Worm (Caenorhabditis elegans) whole organism, L4 larva: ENCODE measurements around the gene unc-105.

Experiments used
- D1046.2 ChIP-seq: fragments of 200-800 bp; sonication (Bioruptor generic); IDR thresholded peaks from 2 replicates; pipeline ENCODE4 v1.3.6; 2022; ENCODE audit warnings: missing genetic modification characterization, missing compliant biosample characterization
- F37D6.2 ChIP-seq: sonication (generic microtip); optimal IDR thresholded peaks from 2 replicates; lab custom pipeline; 2016; ENCODE audit warnings: mild to moderate bottlenecking, missing genetic modification characterization, missing compliant biosample characterization
- F44E2.7 ChIP-seq: fragments of 200-800 bp; sonication (Bioruptor generic); IDR thresholded peaks from 2 replicates; pipeline ENCODE4 v2.1.2; 2022; ENCODE audit warnings: missing genetic modification characterization, missing compliant biosample characterization
- F49E8.2 ChIP-seq: sonication (generic microtip); optimal IDR thresholded peaks from 2 replicates; lab custom pipeline; 2016; ENCODE audit warnings: missing compliant biosample characterization, mild to moderate bottlenecking, missing genetic modification characterization, borderline replicate concordance
- R02D3.7 ChIP-seq: fragments of 150-350 bp; sonication (generic microtip); optimal IDR thresholded peaks from 3 replicates; lab custom pipeline; 2014; ENCODE audit warnings: missing biosample characterization, missing genetic modification characterization
- T20F7.1 ChIP-seq: fragments of 200-800 bp; sonication (Bioruptor generic); optimal IDR thresholded peaks from 2 replicates; lab custom pipeline; 2018; ENCODE audit warnings: mild to moderate bottlenecking, missing genetic modification characterization, missing compliant biosample characterization
- aha-1 ChIP-seq: fragments of 150-350 bp; peaks from one replicate; lab custom pipeline; 2014; ENCODE audit warnings: missing biosample characterization, missing genetic modification characterization
- ama-1 ChIP-seq: fragments of 150-350 bp; optimal IDR thresholded peaks from 2 replicates; lab custom pipeline; 2014; ENCODE audit warnings: inconsistent platforms, mixed read lengths
- ceh-20 ChIP-seq: fragments of 200-800 bp; sonication (Bioruptor generic); IDR thresholded peaks from 2 replicates; pipeline ENCODE4 v1.3.6; 2022; ENCODE audit warnings: missing genetic modification reagents, missing genetic modification characterization, missing compliant biosample characterization
- ceh-28 ChIP-seq: fragments of 150-350 bp; optimal IDR thresholded peaks from 2 replicates; lab custom pipeline; 2014; ENCODE audit warnings: missing biosample characterization, missing genetic modification reagents, missing genetic modification characterization
- ceh-82 ChIP-seq: sonication (generic microtip); optimal IDR thresholded peaks from 2 replicates; lab custom pipeline; 2017; ENCODE audit warnings: missing biosample characterization, missing genetic modification characterization
- ctbp-1 ChIP-seq: fragments of 200-800 bp; sonication (Bioruptor generic); IDR thresholded peaks from 2 replicates; pipeline ENCODE4 v1.3.6; 2022; ENCODE audit warnings: missing genetic modification reagents, missing genetic modification characterization, missing compliant biosample characterization
- daf-16 ChIP-seq, 3 experiments: sonication (generic microtip); optimal IDR thresholded peaks; 2 replicates each; lab custom pipeline; 2016 to 2017; ENCODE audit warnings: missing genetic modification characterization in 3 of 3, missing genetic modification reagents in 3 of 3, mild to moderate bottlenecking in 2 of 3, missing compliant biosample characterization in 2 of 3, missing biosample characterization in 1 of 3, moderate library complexity in 1 of 3
- daf-19 ChIP-seq: fragments of 200-800 bp; sonication (Bioruptor generic); conservative IDR thresholded peaks from 2 replicates; pipeline ENCODE4 v1.3.6; 2022; ENCODE audit warnings: missing genetic modification characterization, missing compliant biosample characterization
- dmd-6 ChIP-seq: fragments of 200-800 bp; sonication (Bioruptor generic); IDR thresholded peaks from 2 replicates; pipeline ENCODE4 v1.3.6; 2022; ENCODE audit warnings: missing genetic modification reagents, missing genetic modification characterization, missing compliant biosample characterization
- dmd-8 ChIP-seq: fragments of 200-800 bp; sonication (Bioruptor generic); IDR thresholded peaks from 2 replicates; pipeline ENCODE4 v1.3.6; 2022; ENCODE audit warnings: missing genetic modification characterization, missing compliant biosample characterization
- dpl-1 ChIP-seq: fragments of 150-350 bp; optimal IDR thresholded peaks from 2 replicates; lab custom pipeline; 2014; ENCODE audit warnings: missing biosample characterization, missing genetic modification reagents, missing genetic modification characterization
- dve-1 ChIP-seq: sonication (generic microtip); optimal IDR thresholded peaks from 2 replicates; lab custom pipeline; 2017; ENCODE audit warnings: antibody characterized with exemption, mild to moderate bottlenecking, missing genetic modification characterization, missing compliant biosample characterization; ENCODE audit not compliant: insufficient read depth
- egl-43 ChIP-seq: fragments of 200-800 bp; sonication (Bioruptor generic); IDR thresholded peaks from 2 replicates; pipeline ENCODE4 v1.3.6; 2022; ENCODE audit warnings: missing genetic modification reagents, missing genetic modification characterization, missing compliant biosample characterization
- hif-1 ChIP-seq, 2 experiments: sonication (generic microtip); optimal IDR thresholded peaks; 2 replicates each; lab custom pipeline; 2016 to 2017; ENCODE audit warnings: missing compliant biosample characterization in 2 of 2, missing genetic modification characterization in 2 of 2, missing genetic modification reagents in 2 of 2, missing genotype in 2 of 2, mild to moderate bottlenecking in 1 of 2
- hlh-11 ChIP-seq: fragments of 200-800 bp; sonication (Bioruptor generic); optimal IDR thresholded peaks from 2 replicates; lab custom pipeline; 2018; ENCODE audit warnings: mild to moderate bottlenecking, missing genetic modification characterization, missing compliant biosample characterization
- lin-1 ChIP-seq: fragments of 200-800 bp; sonication (Bioruptor generic); IDR thresholded peaks from 2 replicates; pipeline ENCODE4 v1.3.6; 2022; ENCODE audit warnings: missing genetic modification reagents, missing genetic modification characterization, missing compliant biosample characterization
- lin-38 ChIP-seq: fragments of 200-800 bp; sonication (Bioruptor generic); IDR thresholded peaks from 2 replicates; pipeline ENCODE4 v1.3.6; 2022; ENCODE audit warnings: missing genetic modification reagents, missing genetic modification characterization, missing compliant biosample characterization
- lin-39 ChIP-seq: fragments of 150-350 bp; optimal IDR thresholded peaks from 2 replicates; lab custom pipeline; 2014; ENCODE audit warnings: missing biosample characterization, missing genetic modification reagents, missing genetic modification characterization
- lsy-2 ChIP-seq, 2 experiments: fragments of 150-350 bp in 1 of 2; sonication (generic microtip) in 1 of 2; optimal IDR thresholded peaks; 2 replicates each; lab custom pipeline; 2014 to 2017; ENCODE audit warnings: missing biosample characterization in 2 of 2, missing genetic modification characterization in 2 of 2
- madf-9 ChIP-seq: fragments of 200-800 bp; sonication (Bioruptor generic); conservative IDR thresholded peaks from 2 replicates; pipeline ENCODE4 v1.3.6; 2022; ENCODE audit warnings: missing genetic modification reagents, missing genetic modification characterization, missing compliant biosample characterization
- mdl-1 ChIP-seq, 2 experiments: fragments of 150-350 bp in 1 of 2; sonication (generic microtip) in 1 of 2; optimal IDR thresholded peaks; 2 replicates each; lab custom pipeline; 2014 to 2017; ENCODE audit warnings: missing biosample characterization in 2 of 2, missing genetic modification characterization in 2 of 2
- mes-2 ChIP-seq: sonication (generic microtip); optimal IDR thresholded peaks from 2 replicates; lab custom pipeline; 2016; ENCODE audit warnings: missing genotype, mild to moderate bottlenecking, missing genetic modification characterization, missing compliant biosample characterization; ENCODE audit not compliant: poor library complexity, severe bottlenecking
- mxl-3 ChIP-seq: fragments of 200-800 bp; sonication (Bioruptor generic); optimal IDR thresholded peaks from 2 replicates; lab custom pipeline; 2018; ENCODE audit warnings: mild to moderate bottlenecking, missing genetic modification characterization, missing compliant biosample characterization
- nhr-10 ChIP-seq: fragments of 150-350 bp; optimal IDR thresholded peaks from 2 replicates; lab custom pipeline; 2014; ENCODE audit warnings: missing biosample characterization, missing genetic modification characterization
- nhr-102 ChIP-seq: sonication (generic microtip); optimal IDR thresholded peaks from 2 replicates; lab custom pipeline; 2016; ENCODE audit warnings: mild to moderate bottlenecking, missing genetic modification characterization, moderate library complexity, missing compliant biosample characterization
- nhr-25 ChIP-seq: sonication (generic microtip); optimal IDR thresholded peaks from 2 replicates; lab custom pipeline; 2017; ENCODE audit warnings: missing genetic modification characterization, mild to moderate bottlenecking, missing compliant biosample characterization, antibody characterized with exemption, moderate library complexity, borderline replicate concordance; ENCODE audit not compliant: insufficient read depth
- nhr-28 ChIP-seq: fragments of 150-350 bp; optimal IDR thresholded peaks from 2 replicates; lab custom pipeline; 2014; ENCODE audit warnings: missing biosample characterization, missing genetic modification characterization
- pha-4 ChIP-seq, 2 experiments: fragments of 150-350 bp in 1 of 2; fragments of 200-800 bp in 1 of 2; sonication (Bioruptor generic) in 1 of 2; IDR thresholded peaks in 1 of 2; optimal IDR thresholded peaks in 1 of 2; 2 replicates each; pipeline versions ENCODE4 v1.3.6 to Lab custom; 2014 to 2022; ENCODE audit warnings: missing genetic modification characterization in 2 of 2, missing genetic modification reagents in 2 of 2, missing biosample characterization in 1 of 2, missing compliant biosample characterization in 1 of 2
- pqm-1 ChIP-seq: sonication (generic microtip); optimal IDR thresholded peaks from 2 replicates; lab custom pipeline; 2017; ENCODE audit warnings: missing biosample characterization, missing genetic modification characterization
- saeg-2 ChIP-seq: fragments of 200-800 bp; sonication (Bioruptor generic); IDR thresholded peaks from 2 replicates; pipeline ENCODE4 v1.3.6; 2022; ENCODE audit warnings: missing genetic modification reagents, missing genetic modification characterization, missing compliant biosample characterization
- spr-1 ChIP-seq: sonication (generic microtip); optimal IDR thresholded peaks from 2 replicates; lab custom pipeline; 2016; ENCODE audit warnings: mild to moderate bottlenecking, missing genetic modification characterization, missing compliant biosample characterization
- spr-3 ChIP-seq: fragments of 200-800 bp; sonication (Bioruptor generic); optimal IDR thresholded peaks from 2 replicates; lab custom pipeline; 2018; ENCODE audit warnings: mild to moderate bottlenecking, missing genetic modification characterization, missing compliant biosample characterization
- tag-97 ChIP-seq: fragments of 200-800 bp; sonication (Bioruptor generic); IDR thresholded peaks from 2 replicates; pipeline ENCODE4 v1.3.6; 2022; ENCODE audit warnings: missing genetic modification characterization, missing compliant biosample characterization
- unc-62 ChIP-seq, 3 experiments: fragments of 150-350 bp in 1 of 3; sonication (generic microtip); optimal IDR thresholded peaks in 2 of 3; peaks in 1 of 3; 1 replicate in 1 of 3; 2 replicates in 2 of 3; lab custom pipeline; 2014 to 2017; ENCODE audit warnings: missing biosample characterization in 3 of 3, missing genetic modification characterization in 3 of 3, missing genetic modification reagents in 3 of 3, missing genotype in 1 of 3
- zfp-2 ChIP-seq: sonication (generic microtip); optimal IDR thresholded peaks from 2 replicates; lab custom pipeline; 2016; ENCODE audit warnings: mild to moderate bottlenecking, missing genetic modification characterization, missing compliant biosample characterization
- zfp-3 ChIP-seq: fragments of 200-800 bp; sonication (Bioruptor generic); conservative IDR thresholded peaks from 2 replicates; pipeline ENCODE4 v1.3.6; 2022; ENCODE audit warnings: missing genetic modification reagents, missing genetic modification characterization, missing compliant biosample characterization
- ztf-11 ChIP-seq: fragments of 150-350 bp; optimal IDR thresholded peaks from 2 replicates; lab custom pipeline; 2014; ENCODE audit warnings: missing biosample characterization, missing genetic modification characterization

unc-105 gene

ce11 chrII:8127290-8127689, 11.0 kb downstream of the unc-105 start (continued):
- TF ChIP-seq F44E2.7 = no peak
- no peak for TF ChIP-seq spr-3 (GFP tag; lab: Kevin White, UChicago)
- no peak for TF ChIP-seq tag-97 (GFP tag; lab: Robert Waterston, UW)
- no peak for TF ChIP-seq lin-38 (GFP tag; lab: Robert Waterston, UW)
- TF ChIP-seq egl-43 (GFP tag; lab: Robert Waterston, UW) = no peak
- no peak for TF ChIP-seq ama-1
- TF ChIP-seq lin-1 (GFP tag; lab: Robert Waterston, UW) = no peak
- TF ChIP-seq zfp-2 (tag; lab: Kevin White, UChicago) = no peak
- peak; percentile 97 for TF ChIP-seq pqm-1 (tag; lab: Kevin White, UChicago)

ce11 chrII:8127794-8128193, 11.5 kb downstream of the unc-105 start:
- TF ChIP-seq R02D3.7 (tag; lab: Kevin White, UChicago) (no peak), F49E8.2 (tag; lab: Kevin White, UChicago) (no peak), spr-3 (GFP tag; lab: Kevin White, UChicago) (no peak), mxl-3 (no peak), ama-1 (no peak), D1046.2 (GFP tag; lab: Robert Waterston, UW) (no peak)

- TF ChIP-seq ceh-28 (no peak), nhr-102 (tag; lab: Kevin White, UChicago) (no peak), ztf-11 (tag; lab: Kevin White, UChicago) (no peak), pha-4 (GFP tag; IDR thresholded peaks at IDR 0.05; lab: Robert Waterston, UW) (peak; percentile 70; the same call in 1 of the 2 replicates), pha-4 (tag; optimal IDR thresholded peaks at IDR 0.05; lab: Kevin White, UChicago) (no peak), dmd-6 (peak; percentile 69), spr-1 (tag; lab: Kevin White, UChicago) (no peak), ctbp-1 (GFP tag; lab: Robert Waterston, UW) (peak; percentile 64), nhr-10 (tag; lab: Kevin White, UChicago) (no peak), hlh-11 (tag; lab: Kevin White, UChicago) (peak; percentile 72), zfp-2 (tag; lab: Kevin White, UChicago) (no peak), lsy-2 (tag; optimal IDR thresholded peaks at IDR 0.05; lab: Kevin White, UChicago) (peak; percentile 34 to 61), dmd-8 (GFP tag; lab: Robert Waterston, UW) (0 out of 2 replicates have a peak, but pooled peaks have one; percentile 48), ceh-20 (GFP tag; lab: Robert Waterston, UW) (peak; percentile 53; the same call in 1 of the 2 replicates), nhr-28 (tag; lab: Kevin White, UChicago) (peak; percentile 45), lin-39 (tag; lab: Kevin White, UChicago) (no peak), daf-19 (GFP tag; lab: Robert Waterston, UW) (no peak), dpl-1 (peak; percentile 30), F37D6.2 (tag; lab: Kevin White, UChicago) (peak; percentile 8), spr-3 (GFP tag; lab: Kevin White, UChicago) (no peak), dve-1 (tag; lab: Kevin White, UChicago) (peak; percentile 65), unc-62 (GFP tag; optimal IDR thresholded peaks at IDR 0.05 in 1 of 2; lab: Kevin White, UChicago) (peak in 1 of 2 experiments; percentile 96), unc-62 (tag; optimal IDR thresholded peaks at IDR 0.05; lab: Kevin White, UChicago) (no peak), T20F7.1 (peak; percentile 47), hif-1 (tag; optimal IDR thresholded peaks at IDR 0.05; lab: Kevin White, UChicago) (no peak), ceh-82 (tag; lab: Kevin White, UChicago) (no peak), aha-1 (tag; lab: Kevin White, UChicago) (peak; percentile 65), daf-16 (GFP tag; optimal IDR thresholded peaks at IDR 0.05; lab: Kevin White, UChicago) (peak in 1 of 2 experiments; percentile 30), daf-16 (tag; optimal IDR thresholded peaks at IDR 0.05; lab: Kevin White, UChicago) (peak; percentile 7), egl-43 (GFP tag; lab: Robert Waterston, UW) (peak; percentile 72), zfp-3 (GFP tag; lab: Robert Waterston, UW) (no peak), nhr-25 (tag; lab: Kevin White, UChicago) (no peak), saeg-2 (GFP tag; lab: Robert Waterston, UW) (no peak), lin-1 (GFP tag; lab: Robert Waterston, UW) (0 out of 2 replicates have a peak, but pooled peaks have one; percentile 33), mdl-1 (tag; optimal IDR thresholded peaks at IDR 0.05; lab: Kevin White, UChicago) (peak in 1 of 2 experiments; percentile 63), madf-9 (GFP tag; lab: Robert Waterston, UW) (no peak), mes-2 (tag; lab: Kevin White, UChicago) (peak; percentile 66)
Measured at ce11 chrII:8128273-8129039, 12.2 kb downstream of the unc-105 start.
